Fruit fly (Drosophila melanogaster) whole organism, pupa: ENCODE measurements around the gene CG34417.

Experiments used
- CG14655 ChIP-seq: fragments of 200-800 bp; sonication (Bioruptor generic); optimal IDR thresholded peaks from 3 replicates; lab custom pipeline; 2017; ENCODE audit warnings: mild to moderate bottlenecking, missing biosample characterization, missing genetic modification reagents, missing genetic modification characterization
- CG34367 ChIP-seq: fragments of 200-800 bp; sonication (Bioruptor generic); optimal IDR thresholded peaks from 2 replicates; lab custom pipeline; 2018; ENCODE audit warnings: missing biosample characterization, mild to moderate bottlenecking, missing genetic modification characterization
- CG4496 ChIP-seq: fragments of 200-800 bp; sonication (Bioruptor generic); IDR thresholded peaks from 3 replicates; pipeline ENCODE4 v1.3.6; 2022; ENCODE audit warnings: missing biosample characterization, missing genetic modification characterization
- CG8301 ChIP-seq: fragments of 200-800 bp; sonication (Bioruptor generic); optimal IDR thresholded peaks from 2 replicates; lab custom pipeline; 2018; ENCODE audit warnings: missing biosample characterization, mild to moderate bottlenecking, missing genetic modification characterization
- CG9948 ChIP-seq: fragments of 200-800 bp; sonication (Bioruptor generic); optimal IDR thresholded peaks from 2 replicates; lab custom pipeline; 2018; ENCODE audit warnings: missing biosample characterization, mild to moderate bottlenecking, missing genetic modification characterization, moderate library complexity
- EcR ChIP-seq: fragments of 200-800 bp; sonication (Bioruptor generic); optimal IDR thresholded peaks from 3 replicates; lab custom pipeline; 2019; ENCODE audit warnings: missing biosample characterization, missing genetic modification characterization, mild to moderate bottlenecking, moderate library complexity, missing genetic modification reagents
- Snoo ChIP-seq: fragments of 200-800 bp; sonication (Bioruptor generic); optimal IDR thresholded peaks from 3 replicates; lab custom pipeline; 2017; ENCODE audit warnings: missing biosample characterization, mild to moderate bottlenecking, missing genetic modification characterization, inconsistent platforms
- fd96Ca ChIP-seq: fragments of 200-800 bp; sonication (Bioruptor generic); IDR thresholded peaks from 3 replicates; pipeline ENCODE4 v1.3.6; 2022; ENCODE audit warnings: missing biosample characterization, missing genetic modification characterization
- rn ChIP-seq: fragments of 200-800 bp; sonication (Bioruptor generic); IDR thresholded peaks from 2 replicates; pipeline ENCODE4 v1.3.6; 2022; ENCODE audit warnings: missing biosample characterization, missing genetic modification characterization

DNA sequence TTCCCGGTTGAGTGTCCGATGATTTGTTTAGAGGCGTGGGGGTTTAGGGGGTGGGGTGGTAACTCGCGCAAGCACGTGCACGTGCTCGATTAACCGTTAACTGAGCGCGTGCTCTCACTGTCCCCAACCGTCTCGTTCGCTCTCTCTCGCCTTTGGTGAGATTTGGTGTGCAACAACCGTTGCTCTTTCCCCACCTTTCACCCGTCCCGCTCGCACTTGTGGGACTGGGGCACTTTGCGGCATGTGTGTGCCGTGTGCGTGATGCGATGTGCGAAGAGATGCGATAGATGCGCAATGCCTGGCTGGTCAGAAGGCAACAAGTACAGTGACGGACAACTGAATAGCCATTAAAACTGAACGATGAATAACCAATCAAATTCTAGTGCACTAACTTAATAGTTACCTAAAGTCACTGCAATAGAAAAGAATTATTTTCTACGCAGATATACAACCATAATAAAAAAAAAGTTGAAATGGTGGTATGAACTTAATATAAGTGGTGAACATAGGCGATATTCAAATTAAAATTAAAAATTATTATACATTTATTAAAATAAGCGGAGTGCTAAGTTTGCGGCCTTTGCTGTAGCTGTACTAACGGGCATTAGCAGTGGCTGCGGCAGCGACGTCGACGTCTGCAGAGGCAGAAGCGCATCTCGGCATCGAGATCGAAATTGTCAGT, 30.8 kb downstream of the CG34417 start:
- TF ChIP-seq Snoo (tag; lab: Kevin White, UChicago) (peak; percentile 80), CG9948 (tag; lab: Kevin White, UChicago) (peak; percentile 80), fd96Ca (GFP tag; lab: Robert Waterston, UW) (peak; percentile 79), CG34367 (peak; percentile 64), EcR (GFP tag; lab: Kevin White, UChicago) (no peak), CG14655 (GFP tag; lab: Kevin White, UChicago) (peak; percentile 97), CG4496 (GFP tag; lab: Robert Waterston, UW) (peak; percentile 90), CG8301 (tag; lab: Kevin White, UChicago) (peak; percentile 96), rn (peak; percentile 53)
